Worm (Caenorhabditis elegans) whole organism, L4 larva: ENCODE measurements around the gene set-31.

Experiments
- R02D3.7 ChIP-seq: fragments of 150-350 bp; sonication (generic microtip); optimal IDR thresholded peaks from 3 replicates; lab custom pipeline; 2014; ENCODE audit warnings: missing biosample characterization, missing genetic modification characterization
- aha-1 ChIP-seq: fragments of 150-350 bp; peaks from one replicate; lab custom pipeline; 2014; ENCODE audit warnings: missing biosample characterization, missing genetic modification characterization
- aly-2 ChIP-seq: sonication (generic microtip); optimal IDR thresholded peaks from 2 replicates; lab custom pipeline; 2018; ENCODE audit warnings: missing biosample characterization, missing genetic modification characterization
- ama-1 ChIP-seq: fragments of 150-350 bp; optimal IDR thresholded peaks from 2 replicates; lab custom pipeline; 2014; ENCODE audit warnings: inconsistent platforms, mixed read lengths
- fos-1 ChIP-seq: fragments of 150-350 bp; optimal IDR thresholded peaks from 2 replicates; lab custom pipeline; 2014; ENCODE audit warnings: missing biosample characterization, missing genetic modification characterization
- lsy-2 ChIP-seq, 2 experiments: fragments of 150-350 bp in 1 of 2; sonication (generic microtip) in 1 of 2; optimal IDR thresholded peaks; 2 replicates each; lab custom pipeline; 2014 to 2017; ENCODE audit warnings: missing biosample characterization in 2 of 2, missing genetic modification characterization in 2 of 2
- mep-1 ChIP-seq: fragments of 150-350 bp; sonication (generic microtip); optimal IDR thresholded peaks from 3 replicates; lab custom pipeline; 2014; ENCODE audit warnings: missing biosample characterization, missing genetic modification characterization
- nhr-10 ChIP-seq: fragments of 150-350 bp; optimal IDR thresholded peaks from 2 replicates; lab custom pipeline; 2014; ENCODE audit warnings: missing biosample characterization, missing genetic modification characterization
- nhr-102 ChIP-seq: sonication (generic microtip); optimal IDR thresholded peaks from 2 replicates; lab custom pipeline; 2016; ENCODE audit warnings: mild to moderate bottlenecking, missing genetic modification characterization, moderate library complexity, missing compliant biosample characterization
- skn-1 ChIP-seq: fragments of 150-350 bp; optimal IDR thresholded peaks from 2 replicates; lab custom pipeline; 2014; ENCODE audit warnings: missing biosample characterization, missing genetic modification characterization

ce11 chrV:14436195-14436594, 18.5 kb downstream of the set-31 start:
- TF ChIP-seq fos-1 (tag; lab: Kevin White, UChicago): no peak
- no peak for TF ChIP-seq R02D3.7 (tag; lab: Kevin White, UChicago)
- no peak for TF ChIP-seq aly-2 (tag; lab: Kevin White, UChicago)
- TF ChIP-seq mep-1 (tag; lab: Kevin White, UChicago): no peak
- no peak for TF ChIP-seq nhr-10 (tag; lab: Kevin White, UChicago)
- no peak for TF ChIP-seq aha-1
- TF ChIP-seq nhr-102 (tag; lab: Kevin White, UChicago): no peak
- no peak for TF ChIP-seq skn-1
- no peak for TF ChIP-seq ama-1
- no peak for TF ChIP-seq lsy-2 (tag; optimal IDR thresholded peaks at IDR 0.05; lab: Kevin White, UChicago)
